Worm (Caenorhabditis elegans) whole organism, L4 larva: ENCODE data around the gene F59B2.15.

Experiments
- F49E8.2 ChIP-seq: sonication (generic microtip); optimal IDR thresholded peaks from 2 replicates; lab custom pipeline; 2016; ENCODE audit warnings: missing compliant biosample characterization, mild to moderate bottlenecking, missing genetic modification characterization, borderline replicate concordance
- R02D3.7 ChIP-seq: fragments of 150-350 bp; sonication (generic microtip); optimal IDR thresholded peaks from 3 replicates; lab custom pipeline; 2014; ENCODE audit warnings: missing biosample characterization, missing genetic modification characterization
- T20F7.1 ChIP-seq: fragments of 200-800 bp; sonication (Bioruptor generic); optimal IDR thresholded peaks from 2 replicates; lab custom pipeline; 2018; ENCODE audit warnings: mild to moderate bottlenecking, missing genetic modification characterization, missing compliant biosample characterization
- T26A8.4 ChIP-seq: fragments of 200-800 bp; sonication (Bioruptor generic); IDR thresholded peaks from 2 replicates; pipeline ENCODE4 v1.3.6; 2022; ENCODE audit warnings: missing genetic modification characterization, missing compliant biosample characterization
- Y105C5A.15 ChIP-seq: fragments of 200-800 bp; sonication (Bioruptor generic); IDR thresholded peaks from 2 replicates; pipeline ENCODE4 v1.3.6; 2022; ENCODE audit warnings: missing genetic modification characterization, missing compliant biosample characterization
- Y5F2A.4 ChIP-seq: fragments of 200-800 bp; sonication (Bioruptor generic); optimal IDR thresholded peaks from 2 replicates; lab custom pipeline; 2018; ENCODE audit warnings: mild to moderate bottlenecking, missing genetic modification characterization, missing compliant biosample characterization
- aly-2 ChIP-seq: sonication (generic microtip); optimal IDR thresholded peaks from 2 replicates; lab custom pipeline; 2018; ENCODE audit warnings: missing biosample characterization, missing genetic modification characterization
- arid-1 ChIP-seq: fragments of 200-800 bp; sonication (Bioruptor generic); conservative IDR thresholded peaks from 2 replicates; pipeline ENCODE4 v1.3.6; 2022; ENCODE audit warnings: missing genetic modification reagents, missing genetic modification characterization, missing compliant biosample characterization
- attf-4 ChIP-seq: sonication (generic microtip); optimal IDR thresholded peaks from 3 replicates; lab custom pipeline; 2017; ENCODE audit warnings: missing biosample characterization, missing genetic modification characterization
- ceh-20 ChIP-seq: fragments of 200-800 bp; sonication (Bioruptor generic); IDR thresholded peaks from 2 replicates; pipeline ENCODE4 v1.3.6; 2022; ENCODE audit warnings: missing genetic modification reagents, missing genetic modification characterization, missing compliant biosample characterization
- ceh-28 ChIP-seq: fragments of 150-350 bp; optimal IDR thresholded peaks from 2 replicates; lab custom pipeline; 2014; ENCODE audit warnings: missing biosample characterization, missing genetic modification reagents, missing genetic modification characterization
- ceh-32 ChIP-seq: sonication (generic microtip); optimal IDR thresholded peaks from 2 replicates; lab custom pipeline; 2016; ENCODE audit warnings: mild to moderate bottlenecking, missing genetic modification characterization, missing compliant biosample characterization; ENCODE audit not compliant: poor library complexity
- ceh-44 ChIP-seq: fragments of 200-800 bp; sonication (Bioruptor generic); IDR thresholded peaks from 2 replicates; pipeline ENCODE4 v1.3.6; 2022; ENCODE audit warnings: missing genetic modification reagents, missing genetic modification characterization, missing compliant biosample characterization
- ceh-62 ChIP-seq: sonication (generic microtip); optimal IDR thresholded peaks from 2 replicates; lab custom pipeline; 2017; ENCODE audit warnings: missing biosample characterization, missing genetic modification characterization
- ceh-82 ChIP-seq: sonication (generic microtip); optimal IDR thresholded peaks from 2 replicates; lab custom pipeline; 2017; ENCODE audit warnings: missing biosample characterization, missing genetic modification characterization
- ctbp-1 ChIP-seq: fragments of 200-800 bp; sonication (Bioruptor generic); IDR thresholded peaks from 2 replicates; pipeline ENCODE4 v1.3.6; 2022; ENCODE audit warnings: missing genetic modification reagents, missing genetic modification characterization, missing compliant biosample characterization
- daf-12 ChIP-seq: fragments of 150-350 bp; optimal IDR thresholded peaks from 2 replicates; lab custom pipeline; 2014; ENCODE audit warnings: missing biosample characterization, missing genetic modification reagents, missing genetic modification characterization
- daf-16 ChIP-seq, 3 experiments: sonication (generic microtip); optimal IDR thresholded peaks; 2 replicates each; lab custom pipeline; 2016 to 2017; ENCODE audit warnings: missing genetic modification characterization in 3 of 3, missing genetic modification reagents in 3 of 3, mild to moderate bottlenecking in 2 of 3, missing compliant biosample characterization in 2 of 3, missing biosample characterization in 1 of 3, moderate library complexity in 1 of 3
- dpl-1 ChIP-seq: fragments of 150-350 bp; optimal IDR thresholded peaks from 2 replicates; lab custom pipeline; 2014; ENCODE audit warnings: missing biosample characterization, missing genetic modification reagents, missing genetic modification characterization
- dve-1 ChIP-seq: sonication (generic microtip); optimal IDR thresholded peaks from 2 replicates; lab custom pipeline; 2017; ENCODE audit warnings: antibody characterized with exemption, mild to moderate bottlenecking, missing genetic modification characterization, missing compliant biosample characterization; ENCODE audit not compliant: insufficient read depth
- egl-27 ChIP-seq: sonication (generic microtip); optimal IDR thresholded peaks from 3 replicates; lab custom pipeline; 2017; ENCODE audit warnings: missing biosample characterization, missing genetic modification reagents, missing genetic modification characterization
- egl-43 ChIP-seq: fragments of 200-800 bp; sonication (Bioruptor generic); IDR thresholded peaks from 2 replicates; pipeline ENCODE4 v1.3.6; 2022; ENCODE audit warnings: missing genetic modification reagents, missing genetic modification characterization, missing compliant biosample characterization
- fkh-10 ChIP-seq: fragments of 150-350 bp; optimal IDR thresholded peaks from 2 replicates; lab custom pipeline; 2014; ENCODE audit warnings: missing biosample characterization, missing genetic modification reagents, missing genetic modification characterization
- fos-1 ChIP-seq: fragments of 150-350 bp; optimal IDR thresholded peaks from 2 replicates; lab custom pipeline; 2014; ENCODE audit warnings: missing biosample characterization, missing genetic modification characterization
- gei-8 ChIP-seq: fragments of 200-800 bp; sonication (Bioruptor generic); optimal IDR thresholded peaks from 2 replicates; lab custom pipeline; 2018; ENCODE audit warnings: mild to moderate bottlenecking, missing genetic modification characterization, missing compliant biosample characterization
- hif-1 ChIP-seq, 2 experiments: sonication (generic microtip); optimal IDR thresholded peaks; 2 replicates each; lab custom pipeline; 2016 to 2017; ENCODE audit warnings: missing compliant biosample characterization in 2 of 2, missing genetic modification characterization in 2 of 2, missing genetic modification reagents in 2 of 2, missing genotype in 2 of 2, mild to moderate bottlenecking in 1 of 2
- jun-1 ChIP-seq: fragments of 150-350 bp; optimal IDR thresholded peaks from 2 replicates; lab custom pipeline; 2014; ENCODE audit warnings: missing biosample characterization, missing genetic modification reagents, missing genetic modification characterization
- lin-1 ChIP-seq: fragments of 200-800 bp; sonication (Bioruptor generic); IDR thresholded peaks from 2 replicates; pipeline ENCODE4 v1.3.6; 2022; ENCODE audit warnings: missing genetic modification reagents, missing genetic modification characterization, missing compliant biosample characterization
- lin-29 ChIP-seq: fragments of 200-800 bp; sonication (Bioruptor generic); IDR thresholded peaks from 2 replicates; pipeline ENCODE4 v1.3.6; 2022; ENCODE audit warnings: missing genetic modification reagents, missing genetic modification characterization, missing compliant biosample characterization
- lir-3 ChIP-seq: sonication (generic microtip); optimal IDR thresholded peaks from 2 replicates; lab custom pipeline; 2016; ENCODE audit warnings: mild to moderate bottlenecking, missing genetic modification characterization, missing compliant biosample characterization
- madf-5 ChIP-seq, 2 experiments: fragments of 200-800 bp; sonication (Bioruptor generic); IDR thresholded peaks; 2 replicates each; pipeline ENCODE4 v1.3.6; 2022; ENCODE audit warnings: missing compliant biosample characterization in 2 of 2, missing genetic modification characterization in 2 of 2
- madf-9 ChIP-seq: fragments of 200-800 bp; sonication (Bioruptor generic); conservative IDR thresholded peaks from 2 replicates; pipeline ENCODE4 v1.3.6; 2022; ENCODE audit warnings: missing genetic modification reagents, missing genetic modification characterization, missing compliant biosample characterization
- mxl-3 ChIP-seq: fragments of 200-800 bp; sonication (Bioruptor generic); optimal IDR thresholded peaks from 2 replicates; lab custom pipeline; 2018; ENCODE audit warnings: mild to moderate bottlenecking, missing genetic modification characterization, missing compliant biosample characterization
- nhr-102 ChIP-seq: sonication (generic microtip); optimal IDR thresholded peaks from 2 replicates; lab custom pipeline; 2016; ENCODE audit warnings: mild to moderate bottlenecking, missing genetic modification characterization, moderate library complexity, missing compliant biosample characterization
- nhr-6 ChIP-seq: fragments of 150-350 bp; optimal IDR thresholded peaks from 2 replicates; lab custom pipeline; 2014; ENCODE audit warnings: missing biosample characterization, missing genetic modification characterization
- nhr-76 ChIP-seq: fragments of 150-350 bp; optimal IDR thresholded peaks from 2 replicates; lab custom pipeline; 2014; ENCODE audit warnings: missing biosample characterization, missing genetic modification characterization
- php-3 ChIP-seq: fragments of 200-800 bp; sonication (Bioruptor generic); IDR thresholded peaks from 2 replicates; pipeline ENCODE4 v1.3.6; 2022; ENCODE audit warnings: missing genetic modification reagents, missing genetic modification characterization, missing compliant biosample characterization
- rbr-2 ChIP-seq: sonication (generic microtip); optimal IDR thresholded peaks from 2 replicates; lab custom pipeline; 2016; ENCODE audit warnings: missing genotype, missing genetic modification characterization, missing compliant biosample characterization
- saeg-2 ChIP-seq: fragments of 200-800 bp; sonication (Bioruptor generic); IDR thresholded peaks from 2 replicates; pipeline ENCODE4 v1.3.6; 2022; ENCODE audit warnings: missing genetic modification reagents, missing genetic modification characterization, missing compliant biosample characterization
- set-16 ChIP-seq: fragments of 200-800 bp; sonication (Bioruptor generic); IDR thresholded peaks from 2 replicates; pipeline ENCODE4 v1.3.6; 2022; ENCODE audit warnings: missing genetic modification reagents, missing genetic modification characterization, missing compliant biosample characterization
- skn-1 ChIP-seq: fragments of 150-350 bp; optimal IDR thresholded peaks from 2 replicates; lab custom pipeline; 2014; ENCODE audit warnings: missing biosample characterization, missing genetic modification characterization
- snpc-1.2 ChIP-seq: fragments of 200-800 bp; sonication (Bioruptor generic); IDR thresholded peaks from 2 replicates; pipeline ENCODE4 v1.3.6; 2022; ENCODE audit warnings: missing genetic modification reagents, missing genetic modification characterization, missing compliant biosample characterization
- snpc-4 ChIP-seq: fragments of 150-350 bp; optimal IDR thresholded peaks from 2 replicates; lab custom pipeline; 2014; ENCODE audit warnings: missing biosample characterization, missing genetic modification characterization
- tag-97 ChIP-seq: fragments of 200-800 bp; sonication (Bioruptor generic); IDR thresholded peaks from 2 replicates; pipeline ENCODE4 v1.3.6; 2022; ENCODE audit warnings: missing genetic modification characterization, missing compliant biosample characterization
- unc-130 ChIP-seq: sonication (generic microtip); optimal IDR thresholded peaks from 2 replicates; lab custom pipeline; 2016; ENCODE audit warnings: missing genetic modification reagents, missing genetic modification characterization, missing compliant biosample characterization
- unc-39 ChIP-seq: sonication (generic microtip); optimal IDR thresholded peaks from 2 replicates; lab custom pipeline; 2017; ENCODE audit warnings: missing biosample characterization, missing genetic modification characterization
- unc-62 ChIP-seq, 3 experiments: fragments of 150-350 bp in 1 of 3; sonication (generic microtip); optimal IDR thresholded peaks in 2 of 3; peaks in 1 of 3; 1 replicate in 1 of 3; 2 replicates in 2 of 3; lab custom pipeline; 2014 to 2017; ENCODE audit warnings: missing biosample characterization in 3 of 3, missing genetic modification characterization in 3 of 3, missing genetic modification reagents in 3 of 3, missing genotype in 1 of 3
- zfp-2 ChIP-seq: sonication (generic microtip); optimal IDR thresholded peaks from 2 replicates; lab custom pipeline; 2016; ENCODE audit warnings: mild to moderate bottlenecking, missing genetic modification characterization, missing compliant biosample characterization
- zip-2 ChIP-seq: fragments of 150-350 bp; optimal IDR thresholded peaks from 2 replicates; lab custom pipeline; 2014; ENCODE audit warnings: missing biosample characterization, missing genetic modification characterization
- ztf-11 ChIP-seq: fragments of 150-350 bp; optimal IDR thresholded peaks from 2 replicates; lab custom pipeline; 2014; ENCODE audit warnings: missing biosample characterization, missing genetic modification characterization

The F59B2.15 gene

ce11 chrIII:8985461-8985860 is 17.0 kb downstream of the F59B2.15 start:
- TF ChIP-seq php-3 (GFP tag; lab: Robert Waterston, UW) (no peak), Y105C5A.15 (GFP tag; lab: Robert Waterston, UW) (no peak), T20F7.1 (no peak), ceh-20 (no peak), gei-8 (GFP tag; lab: Kevin White, UChicago) (no peak), nhr-102 (tag; lab: Kevin White, UChicago) (no peak), ztf-11 (tag; lab: Kevin White, UChicago) (no peak), ctbp-1 (no peak), snpc-1.2 (GFP tag; lab: Robert Waterston, UW) (no peak), tag-97 (GFP tag; lab: Robert Waterston, UW) (no peak)

ce11 chrIII:8984960-8985359 is 17.5 kb downstream of the F59B2.15 start:
- no peak for TF ChIP-seq ceh-82 (tag; lab: Kevin White, UChicago)
- TF ChIP-seq rbr-2 (tag; lab: Kevin White, UChicago): peak; percentile 57
- TF ChIP-seq daf-16 (GFP tag; optimal IDR thresholded peaks at IDR 0.05; lab: Kevin White, UChicago): peak in 1 of 2 experiments; percentile 44
- TF ChIP-seq daf-16 (tag; optimal IDR thresholded peaks at IDR 0.05; lab: Kevin White, UChicago): no peak
- TF ChIP-seq ceh-32: no peak
- no peak for TF ChIP-seq snpc-4 (tag; lab: Kevin White, UChicago)
- TF ChIP-seq dve-1 (tag; lab: Kevin White, UChicago): peak; percentile 34
- TF ChIP-seq unc-62 (GFP tag; optimal IDR thresholded peaks at IDR 0.05 in 1 of 2; lab: Kevin White, UChicago): peak in 1 of 2 experiments; percentile 92
- no peak for TF ChIP-seq unc-62 (tag; optimal IDR thresholded peaks at IDR 0.05; lab: Kevin White, UChicago)
- TF ChIP-seq zip-2: no peak
- TF ChIP-seq nhr-76 (tag; lab: Kevin White, UChicago): no peak
- TF ChIP-seq T26A8.4 (GFP tag; lab: Robert Waterston, UW): no peak
- TF ChIP-seq snpc-1.2 (GFP tag; lab: Robert Waterston, UW): no peak
- no peak for TF ChIP-seq R02D3.7 (tag; lab: Kevin White, UChicago)
- TF ChIP-seq set-16 (GFP tag; lab: Robert Waterston, UW): no peak
- TF ChIP-seq madf-9 (GFP tag; lab: Robert Waterston, UW): no peak
- TF ChIP-seq egl-27: no peak
- TF ChIP-seq unc-130: no peak
- no peak for TF ChIP-seq skn-1 (tag; lab: Kevin White, UChicago)
- TF ChIP-seq Y5F2A.4 (GFP tag; lab: Kevin White, UChicago): no peak
- TF ChIP-seq hif-1 (tag; optimal IDR thresholded peaks at IDR 0.05; lab: Kevin White, UChicago): peak in 1 of 2 experiments; percentile 76
- no peak for TF ChIP-seq madf-5 (GFP tag; IDR thresholded peaks at IDR 0.05; lab: Robert Waterston, UW)
- TF ChIP-seq egl-43 (GFP tag; lab: Robert Waterston, UW): no peak
- no peak for TF ChIP-seq aly-2 (tag; lab: Kevin White, UChicago)
- TF ChIP-seq dpl-1 (GFP tag; lab: Kevin White, UChicago): peak; percentile 43
- no peak for TF ChIP-seq daf-12 (tag; lab: Kevin White, UChicago)
- no peak for TF ChIP-seq lir-3 (tag; lab: Kevin White, UChicago)
- TF ChIP-seq zfp-2 (tag; lab: Kevin White, UChicago): no peak
- TF ChIP-seq fos-1: no peak
- no peak for TF ChIP-seq jun-1 (tag; lab: Kevin White, UChicago)
- TF ChIP-seq arid-1: peak; percentile 52; the same call in 1 of the 2 replicates
- TF ChIP-seq ceh-62 (tag; lab: Kevin White, UChicago): no peak
- 0 out of 2 replicates have a peak, but pooled peaks have one; percentile 21 for TF ChIP-seq lin-1 (GFP tag; lab: Robert Waterston, UW)
- TF ChIP-seq mxl-3 (GFP tag; lab: Kevin White, UChicago): peak; percentile 44
- TF ChIP-seq fkh-10 (GFP tag; lab: Kevin White, UChicago): peak; percentile 76
- no peak for TF ChIP-seq nhr-6 (tag; lab: Kevin White, UChicago)
- TF ChIP-seq attf-4 (tag; lab: Kevin White, UChicago): no peak
- no peak for TF ChIP-seq ceh-28
- TF ChIP-seq saeg-2: no peak
- TF ChIP-seq F49E8.2 (tag; lab: Kevin White, UChicago): no peak
- peak; percentile 40; the same call in 1 of the 2 replicates for TF ChIP-seq lin-29 (GFP tag; lab: Robert Waterston, UW)
- TF ChIP-seq unc-39 (tag; lab: Kevin White, UChicago): no peak
- no peak for TF ChIP-seq ceh-44 (GFP tag; lab: Robert Waterston, UW)
